Worm (Caenorhabditis elegans): Measurements from ENCODE around the gene acl-1.

acl-1 gene

ce11 chrX:15865868-15866555 is 16.3 kb downstream of the acl-1 start, which contains the start of the genes csb-1 and F53H4.4 (continued):
- TF ChIP-seq nhr-90 (tag; optimal IDR thresholded peaks at IDR 0.05) (no peak), lin-35 (GFP tag; optimal IDR thresholded peaks at IDR 0.05) (peak in 1 of 3 experiments; percentile 46), ceh-58 (GFP tag; IDR thresholded peaks at IDR 0.05) (no peak), athp-1 (tag; optimal IDR thresholded peaks at IDR 0.05) (no peak), B0336.3 (GFP tag; IDR thresholded peaks at IDR 0.05) (no peak), ztf-18 (tag; optimal IDR thresholded peaks at IDR 0.05) (peak; percentile 47), chd-7 (tag; optimal IDR thresholded peaks at IDR 0.05) (no peak), mel-28 (tag; optimal IDR thresholded peaks at IDR 0.05; ENCODE audit: borderline replicate concordance) (no peak), ceh-27 (GFP tag; optimal IDR thresholded peaks at IDR 0.05) (peak; percentile 43), ccch-3 (GFP tag; optimal IDR thresholded peaks at IDR 0.05) (no peak), B0035.1 (tag; optimal IDR thresholded peaks at IDR 0.05) (no peak), hrde-1 (tag; optimal IDR thresholded peaks at IDR 0.05; ENCODE audit: borderline replicate concordance) (no peak), ets-4 (GFP tag; optimal IDR thresholded peaks at IDR 0.05) (no peak)

- no peak for TF ChIP-seq lir-1 (GFP tag; conservative IDR thresholded peaks at IDR 0.05)
- TF ChIP-seq him-1 (tag; optimal IDR thresholded peaks at IDR 0.05), result no peak
- TF ChIP-seq mel-28 (tag; optimal IDR thresholded peaks at IDR 0.05; ENCODE audit: borderline replicate concordance), result no peak
- TF ChIP-seq B0019.2 (GFP tag; conservative IDR thresholded peaks at IDR 0.05), result no peak
- no peak for TF ChIP-seq ztf-3 (GFP tag; optimal IDR thresholded peaks at IDR 0.05)
- TF ChIP-seq madf-3 (GFP tag; IDR thresholded peaks at IDR 0.05), result no peak
- no peak for TF ChIP-seq K12H6.12 (tag; optimal IDR thresholded peaks at IDR 0.05)
- no peak for TF ChIP-seq B0261.1 (tag; optimal IDR thresholded peaks at IDR 0.05)
- TF ChIP-seq attf-3 (GFP tag; conservative IDR thresholded peaks at IDR 0.05), result no peak
- TF ChIP-seq F23B12.7 (tag; optimal IDR thresholded peaks at IDR 0.05; ENCODE audit: insufficient read depth), result no peak
- no peak for TF ChIP-seq ceh-40 (GFP tag; IDR thresholded peaks at IDR 0.05)
- no peak for TF ChIP-seq rpc-1 (optimal IDR thresholded peaks at IDR 0.05)
- no peak for TF ChIP-seq rpc-1 (tag; optimal IDR thresholded peaks at IDR 0.05)
- no peak for TF ChIP-seq nhr-90 (tag; optimal IDR thresholded peaks at IDR 0.05)
- no peak for TF ChIP-seq madf-8 (GFP tag; conservative IDR thresholded peaks at IDR 0.05)
- TF ChIP-seq B0336.3 (GFP tag; IDR thresholded peaks at IDR 0.05), result no peak
- TF ChIP-seq Y79H2A.3 (GFP tag; conservative IDR thresholded peaks at IDR 0.05), result no peak
- TF ChIP-seq F55B11.4 (tag; optimal IDR thresholded peaks at IDR 0.05; ENCODE audit: borderline replicate concordance, insufficient read depth), result no peak
- TF ChIP-seq bed-2 (GFP tag; IDR thresholded peaks at IDR 0.05), result no peak
Observed at ce11 chrX:15869589-15869988, 19.9 kb downstream of the acl-1 start.

DNA sequence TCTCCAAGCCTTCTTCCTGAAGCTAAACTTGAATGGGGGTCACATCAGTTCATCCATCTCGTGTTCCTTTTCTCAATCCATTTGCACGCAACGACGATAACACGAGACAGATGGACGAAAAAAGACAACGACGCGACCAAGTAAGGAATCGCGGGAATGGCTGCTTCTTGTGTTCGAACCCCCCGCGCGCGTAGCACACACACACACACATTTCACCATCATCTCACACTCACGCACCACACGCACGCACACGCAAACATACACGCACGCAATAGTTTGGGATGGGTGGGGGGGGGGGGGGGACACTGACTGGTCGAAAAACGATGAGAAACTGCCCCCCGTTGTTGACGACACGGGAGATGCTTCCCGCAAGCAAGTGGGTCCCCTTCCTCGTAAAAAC is 27.3 kb downstream of the acl-1 start:
- TF ChIP-seq tbp1 (GFP tag; optimal IDR thresholded peaks at IDR 0.05) (no peak), chd-7 (tag; optimal IDR thresholded peaks at IDR 0.05) (peak; percentile 2), let-607 (tag; optimal IDR thresholded peaks at IDR 0.05) (no peak), cebp-1 (GFP tag; IDR thresholded peaks at IDR 0.05) (no peak), cebp-1 (tag; optimal IDR thresholded peaks at IDR 0.05) (peak; percentile 32), dox-1 (GFP tag; IDR thresholded peaks at IDR 0.05) (0 out of 2 replicates have a peak, but pooled peaks have one; percentile 7), ceh-27 (GFP tag; optimal IDR thresholded peaks at IDR 0.05) (peak; percentile 37), lin-26 (GFP tag; IDR thresholded peaks at IDR 0.05) (no peak), zfh-2 (GFP tag; conservative IDR thresholded peaks at IDR 0.05) (peak; percentile 70), egl-44 (GFP tag; IDR thresholded peaks at IDR 0.05) (0 out of 2 replicates have a peak, but pooled peaks have one; percentile 35), lin-54 (GFP tag; optimal IDR thresholded peaks at IDR 0.05) (no peak), F37B4.10 (GFP tag; IDR thresholded peaks at IDR 0.05) (no peak), ceh-40 (GFP tag; IDR thresholded peaks at IDR 0.05) (no peak)

All from whole organism, young adult.